Worm (Caenorhabditis elegans) whole organism, L2 larva: ENCODE results near the gene rab-18.

Source experiments
- R02D3.7 ChIP-seq: fragments of 150-350 bp; optimal IDR thresholded peaks from 2 replicates; lab custom pipeline; 2014; ENCODE audit warnings: missing biosample characterization, missing genetic modification characterization
- Y55F3AM.14 ChIP-seq: fragments of 200-800 bp; sonication (Bioruptor generic); optimal IDR thresholded peaks from 2 replicates; lab custom pipeline; 2018; ENCODE audit warnings: mild to moderate bottlenecking, missing genetic modification characterization, missing compliant biosample characterization
- ZK546.5 ChIP-seq: sonication (generic microtip); optimal IDR thresholded peaks from 2 replicates; lab custom pipeline; 2017; ENCODE audit warnings: missing biosample characterization, missing genetic modification characterization
- alr-1 ChIP-seq: fragments of 150-350 bp; optimal IDR thresholded peaks from 2 replicates; lab custom pipeline; 2014; ENCODE audit warnings: missing biosample characterization, missing genetic modification characterization
- aly-2 ChIP-seq: fragments of 150-350 bp; optimal IDR thresholded peaks from 2 replicates; lab custom pipeline; 2014; ENCODE audit warnings: missing biosample characterization, missing genetic modification characterization
- blmp-1 ChIP-seq: sonication (generic microtip); optimal IDR thresholded peaks from 2 replicates; lab custom pipeline; 2017; ENCODE audit warnings: missing genetic modification characterization, mild to moderate bottlenecking, missing compliant biosample characterization, antibody characterized with exemption, moderate library complexity; ENCODE audit not compliant: insufficient read depth
- crh-2 ChIP-seq: sonication (generic microtip); optimal IDR thresholded peaks from 2 replicates; lab custom pipeline; 2017; ENCODE audit warnings: missing biosample characterization, missing genetic modification characterization
- egl-27 ChIP-seq: sonication (generic microtip); optimal IDR thresholded peaks from 3 replicates; lab custom pipeline; 2017; ENCODE audit warnings: missing biosample characterization, missing genetic modification reagents, missing genetic modification characterization
- elt-1 ChIP-seq: fragments of 150-350 bp; optimal IDR thresholded peaks from 2 replicates; lab custom pipeline; 2014; ENCODE audit warnings: missing biosample characterization, missing genetic modification characterization
- fos-1 ChIP-seq: fragments of 150-350 bp; optimal IDR thresholded peaks from 2 replicates; lab custom pipeline; 2014; ENCODE audit warnings: missing biosample characterization, missing genetic modification characterization
- gmeb-1 ChIP-seq: fragments of 150-350 bp; optimal IDR thresholded peaks from 2 replicates; lab custom pipeline; 2014; ENCODE audit warnings: missing biosample characterization, missing genetic modification characterization
- lin-13 ChIP-seq: fragments of 150-350 bp; optimal IDR thresholded peaks from 2 replicates; lab custom pipeline; 2014; ENCODE audit warnings: missing biosample characterization, missing genetic modification reagents, missing genetic modification characterization
- lsy-2 ChIP-seq, 2 experiments: fragments of 150-350 bp in 1 of 2; sonication (generic microtip) in 1 of 2; optimal IDR thresholded peaks; 2 replicates each; lab custom pipeline; 2014 to 2017; ENCODE audit warnings: missing biosample characterization in 2 of 2, missing genetic modification characterization in 2 of 2
- mab-5 ChIP-seq: fragments of 150-350 bp; optimal IDR thresholded peaks from 2 replicates; lab custom pipeline; 2014; ENCODE audit warnings: missing biosample characterization, missing genetic modification characterization
- mdl-1 ChIP-seq, 2 experiments: fragments of 150-350 bp in 1 of 2; sonication (generic microtip) in 1 of 2; optimal IDR thresholded peaks; 2 replicates each; lab custom pipeline; 2017; ENCODE audit warnings: missing biosample characterization in 2 of 2, missing genetic modification characterization in 2 of 2
- nhr-10 ChIP-seq: sonication (generic microtip); optimal IDR thresholded peaks from 2 replicates; lab custom pipeline; 2017; ENCODE audit warnings: missing biosample characterization, missing genetic modification characterization
- nhr-11 ChIP-seq: fragments of 150-350 bp; optimal IDR thresholded peaks from 2 replicates; lab custom pipeline; 2014; ENCODE audit warnings: missing biosample characterization, missing genetic modification characterization
- nhr-129 ChIP-seq: fragments of 150-350 bp; optimal IDR thresholded peaks from 2 replicates; lab custom pipeline; 2014; ENCODE audit warnings: missing biosample characterization, missing genetic modification characterization
- nhr-23 ChIP-seq: fragments of 150-350 bp; optimal IDR thresholded peaks from 2 replicates; lab custom pipeline; 2014; ENCODE audit warnings: missing biosample characterization, missing genetic modification reagents, missing genetic modification characterization
- nhr-25 ChIP-seq: fragments of 150-350 bp; sonication (generic microtip); optimal IDR thresholded peaks from 3 replicates; lab custom pipeline; 2014; ENCODE audit warnings: missing biosample characterization, missing genetic modification characterization
- nhr-77 ChIP-seq: fragments of 150-350 bp; optimal IDR thresholded peaks from 2 replicates; lab custom pipeline; 2014; ENCODE audit warnings: missing biosample characterization, missing genetic modification characterization
- peb-1 ChIP-seq: fragments of 150-350 bp; optimal IDR thresholded peaks from 2 replicates; lab custom pipeline; 2014; ENCODE audit warnings: missing biosample characterization, missing genetic modification characterization
- sem-4 ChIP-seq: fragments of 150-350 bp; optimal IDR thresholded peaks from 2 replicates; lab custom pipeline; 2014; ENCODE audit warnings: missing biosample characterization, missing genetic modification reagents, missing genetic modification characterization
- skn-1 ChIP-seq: sonication (generic microtip); optimal IDR thresholded peaks from 2 replicates; lab custom pipeline; 2017; ENCODE audit warnings: missing biosample characterization, missing genetic modification characterization
- sma-3 ChIP-seq: sonication (generic microtip); optimal IDR thresholded peaks from 2 replicates; lab custom pipeline; 2016; ENCODE audit warnings: missing genetic modification reagents, missing genetic modification characterization, missing compliant biosample characterization
- sma-9 ChIP-seq, 2 experiments: fragments of 150-350 bp in 1 of 2; sonication (generic microtip) in 1 of 2; optimal IDR thresholded peaks; 2 replicates each; lab custom pipeline; 2014 to 2016; ENCODE audit warnings: missing genetic modification characterization in 2 of 2, mild to moderate bottlenecking in 1 of 2, missing biosample characterization in 1 of 2, missing compliant biosample characterization in 1 of 2, missing genetic modification reagents in 1 of 2, moderate library complexity in 1 of 2
- snpc-4 ChIP-seq: fragments of 150-350 bp; optimal IDR thresholded peaks from 2 replicates; lab custom pipeline; 2014; ENCODE audit warnings: missing biosample characterization, missing genetic modification characterization
- unc-55 ChIP-seq: fragments of 150-350 bp; sonication (generic microtip); optimal IDR thresholded peaks from 3 replicates; lab custom pipeline; 2014; ENCODE audit warnings: missing biosample characterization, missing genetic modification reagents, missing genetic modification characterization
- zag-1 ChIP-seq: fragments of 150-350 bp; optimal IDR thresholded peaks from 2 replicates; lab custom pipeline; 2014; ENCODE audit warnings: missing biosample characterization, missing genetic modification characterization
- ztf-1 ChIP-seq: fragments of 200-800 bp; sonication (Bioruptor generic); conservative IDR thresholded peaks from 2 replicates; pipeline ENCODE4 v1.3.6; 2022; ENCODE audit warnings: missing genetic modification characterization, missing compliant biosample characterization
- ztf-11 ChIP-seq: sonication (generic microtip); optimal IDR thresholded peaks from 2 replicates; lab custom pipeline; 2017; ENCODE audit warnings: missing biosample characterization, missing genetic modification characterization
- ztf-4 ChIP-seq: fragments of 150-350 bp; optimal IDR thresholded peaks from 2 replicates; lab custom pipeline; 2014; ENCODE audit warnings: missing biosample characterization, missing genetic modification characterization

rab-18 gene

ce11 chrIII:1115793-1116516, 35.4 kb upstream of the rab-18 start, which contains the start of the genes F58B6.1 and acsd-1:
Gene F58B6.1 (minus strand): TSS chrIII:1115925.
Gene acsd-1 (plus strand): TSS chrIII:1116466.
- TF ChIP-seq nhr-77 (tag; lab: Kevin White, UChicago) (no peak), ztf-4 (tag; lab: Kevin White, UChicago) (no peak), nhr-10 (tag; lab: Kevin White, UChicago) (no peak), alr-1 (tag; lab: Kevin White, UChicago) (no peak), fos-1 (tag; lab: Kevin White, UChicago) (peak; percentile 18), sma-9 (GFP tag; optimal IDR thresholded peaks at IDR 0.05; lab: Kevin White, UChicago) (no peak), sma-9 (tag; optimal IDR thresholded peaks at IDR 0.05; lab: Kevin White, UChicago) (no peak)

ce11 chrIII:1102908-1103307, 22.3 kb upstream of the rab-18 start, which contains the start of gene exc-6:
Gene exc-6 (plus strand): TSS chrIII:1103208.
- TF ChIP-seq egl-27 (tag; lab: Kevin White, UChicago) (no peak), ztf-11 (tag; lab: Kevin White, UChicago) (no peak), nhr-25 (tag; lab: Kevin White, UChicago) (no peak), snpc-4 (no peak), R02D3.7 (no peak), mdl-1 (tag; optimal IDR thresholded peaks at IDR 0.05; lab: Kevin White, UChicago) (no peak), lin-13 (GFP tag; lab: Kevin White, UChicago) (no peak), sma-9 (GFP tag; optimal IDR thresholded peaks at IDR 0.05; lab: Kevin White, UChicago) (no peak), sma-9 (tag; optimal IDR thresholded peaks at IDR 0.05; lab: Kevin White, UChicago) (no peak), sem-4 (tag; lab: Kevin White, UChicago) (no peak), Y55F3AM.14 (no peak), nhr-129 (tag; lab: Kevin White, UChicago) (no peak), alr-1 (tag; lab: Kevin White, UChicago) (no peak), skn-1 (tag; lab: Kevin White, UChicago) (no peak), crh-2 (tag; lab: Kevin White, UChicago) (no peak), unc-55 (GFP tag; lab: Kevin White, UChicago) (no peak), ztf-1 (no peak)

- TF ChIP-seq ZK546.5 (no peak), zag-1 (no peak), mab-5 (tag; lab: Kevin White, UChicago) (no peak), nhr-10 (tag; lab: Kevin White, UChicago) (no peak), elt-1 (tag; lab: Kevin White, UChicago) (no peak), skn-1 (tag; lab: Kevin White, UChicago) (no peak), sma-3 (no peak), R02D3.7 (no peak), blmp-1 (tag; lab: Kevin White, UChicago) (no peak), gmeb-1 (tag; lab: Kevin White, UChicago) (no peak), nhr-11 (no peak), nhr-23 (no peak)
Measured at ce11 chrIII:1099523-1099922, 18.9 kb upstream of the rab-18 start.

ce11 chrIII:1094391-1094790, 13.8 kb upstream of the rab-18 start:
- TF ChIP-seq egl-27 (tag; lab: Kevin White, UChicago) (no peak), nhr-10 (tag; lab: Kevin White, UChicago) (no peak), peb-1 (tag; lab: Kevin White, UChicago) (no peak), blmp-1 (tag; lab: Kevin White, UChicago) (no peak), sem-4 (tag; lab: Kevin White, UChicago) (no peak), lsy-2 (tag; optimal IDR thresholded peaks at IDR 0.05; lab: Kevin White, UChicago) (no peak), ztf-4 (tag; lab: Kevin White, UChicago) (no peak), Y55F3AM.14 (no peak), nhr-129 (tag; lab: Kevin White, UChicago) (no peak)
- TF ChIP-seq, all 48 proteins: peak for 0

- no peak for TF ChIP-seq aly-2 (tag; lab: Kevin White, UChicago)
Measured at ce11 chrIII:1084971-1085370, 4.4 kb upstream of the rab-18 start.
